Fruit fly (Drosophila melanogaster) whole organism, embryonic: Measurements from ENCODE around the gene Fpgs1.

Experiments
- Blimp-1 ChIP-seq: fragments of 200-800 bp; sonication (Bioruptor generic); optimal IDR thresholded peaks from 3 replicates; lab custom pipeline; 2018; ENCODE audit warnings: missing biosample characterization, missing genetic modification characterization, mild to moderate bottlenecking, moderate library complexity, missing genetic modification reagents
- CG10267 ChIP-seq: fragments of 200-800 bp; sonication (Bioruptor generic); optimal IDR thresholded peaks from 2 replicates; lab custom pipeline; 2018; ENCODE audit warnings: missing biosample characterization, mild to moderate bottlenecking, missing genetic modification characterization, moderate library complexity
- CG10462 ChIP-seq: fragments of 200-800 bp; sonication (Bioruptor generic); optimal IDR thresholded peaks from 2 replicates; lab custom pipeline; 2016; ENCODE audit warnings: missing biosample characterization, missing genetic modification characterization
- CG11093 ChIP-seq: fragments of 200-800 bp; sonication (Bioruptor generic); IDR thresholded peaks from 3 replicates; pipeline ENCODE4 v1.3.6; 2022; ENCODE audit warnings: missing biosample characterization, missing genetic modification characterization
- CG11247 ChIP-seq: fragments of 200-800 bp; sonication (Bioruptor generic); IDR thresholded peaks from 2 replicates; pipeline ENCODE4 v1.3.6; 2022; ENCODE audit warnings: missing biosample characterization, missing genetic modification characterization
- CG12391 ChIP-seq: fragments of 200-800 bp; sonication (Bioruptor generic); optimal IDR thresholded peaks from 3 replicates; lab custom pipeline; 2018; ENCODE audit warnings: missing biosample characterization, mild to moderate bottlenecking, missing genetic modification characterization, moderate library complexity
- CG14860 ChIP-seq: fragments of 200-800 bp; sonication (Bioruptor generic); IDR thresholded peaks from 3 replicates; pipeline ENCODE4 v1.3.6; 2022; ENCODE audit warnings: missing biosample characterization, missing genetic modification characterization; ENCODE audit not compliant: partially characterized antibody
- CG15601 ChIP-seq: fragments of 200-800 bp; sonication (Bioruptor generic); optimal IDR thresholded peaks from 3 replicates; lab custom pipeline; 2019; ENCODE audit warnings: missing biosample characterization, mild to moderate bottlenecking, missing genetic modification characterization, moderate library complexity
- CG1792 ChIP-seq: fragments of 200-800 bp; sonication (Bioruptor generic); optimal IDR thresholded peaks from 2 replicates; lab custom pipeline; 2016; ENCODE audit warnings: missing biosample characterization, missing genetic modification characterization
- CG18476 ChIP-seq: fragments of 200-800 bp; sonication (Bioruptor generic); optimal IDR thresholded peaks from 2 replicates; lab custom pipeline; 2016; ENCODE audit warnings: missing biosample characterization, mild to moderate bottlenecking, missing genetic modification characterization
- CG2678 ChIP-seq: fragments of 200-800 bp; sonication (Bioruptor generic); optimal IDR thresholded peaks from 3 replicates; lab custom pipeline; 2019; ENCODE audit warnings: missing biosample characterization, mild to moderate bottlenecking, missing genetic modification characterization, moderate library complexity
- CG31441 ChIP-seq: fragments of 200-800 bp; sonication (Bioruptor generic); IDR thresholded peaks from 2 replicates; pipeline ENCODE4 v1.3.6; 2022; ENCODE audit warnings: missing biosample characterization, missing genetic modification characterization
- CG34224 ChIP-seq: fragments of 200-800 bp; sonication (Bioruptor generic); IDR thresholded peaks from 3 replicates; pipeline ENCODE4 v1.3.6; 2022; ENCODE audit warnings: missing biosample characterization, missing genetic modification characterization; ENCODE audit not compliant: partially characterized antibody
- CG3847 ChIP-seq: fragments of 200-800 bp; sonication (Bioruptor generic); IDR thresholded peaks from 2 replicates; pipeline ENCODE4 v1.3.6; 2022; ENCODE audit warnings: missing biosample characterization, missing genetic modification characterization
- CG4424 ChIP-seq: fragments of 200-800 bp; sonication (Bioruptor generic); optimal IDR thresholded peaks from 3 replicates; lab custom pipeline; 2016; ENCODE audit warnings: missing biosample characterization, missing genetic modification characterization
- CG6254 ChIP-seq: fragments of 200-800 bp; sonication (Bioruptor generic); optimal IDR thresholded peaks from 3 replicates; lab custom pipeline; 2017; ENCODE audit warnings: mild to moderate bottlenecking, missing biosample characterization, missing genetic modification reagents, missing genetic modification characterization
- CG6689 ChIP-seq: fragments of 200-800 bp; sonication (Bioruptor generic); IDR thresholded peaks from 2 replicates; pipeline ENCODE4 v1.3.6; 2022; ENCODE audit warnings: missing biosample characterization, missing genetic modification characterization
- CG6765 ChIP-seq: fragments of 200-800 bp; sonication (Bioruptor generic); optimal IDR thresholded peaks from 3 replicates; lab custom pipeline; 2017; ENCODE audit warnings: missing biosample characterization, mild to moderate bottlenecking, missing genetic modification characterization
- CG7357 ChIP-seq: fragments of 200-800 bp; sonication (Bioruptor generic); IDR thresholded peaks from 3 replicates; pipeline ENCODE4 v1.3.6; 2022; ENCODE audit warnings: missing biosample characterization, missing genetic modification characterization
- CG7839 ChIP-seq: fragments of 200-800 bp; sonication (Bioruptor generic); optimal IDR thresholded peaks from 3 replicates; lab custom pipeline; 2018; ENCODE audit warnings: missing biosample characterization, mild to moderate bottlenecking, missing genetic modification characterization, moderate library complexity
- CG8359 ChIP-seq: fragments of 200-800 bp; sonication (Bioruptor generic); optimal IDR thresholded peaks from 2 replicates; lab custom pipeline; 2017; ENCODE audit warnings: missing biosample characterization, mild to moderate bottlenecking, missing genetic modification characterization, borderline replicate concordance
- CG9609 ChIP-seq: fragments of 200-800 bp; sonication (Bioruptor generic); optimal IDR thresholded peaks from 3 replicates; lab custom pipeline; 2016; ENCODE audit warnings: missing biosample characterization, missing genetic modification characterization
- CG9876 ChIP-seq: fragments of 200-800 bp; sonication (Bioruptor generic); optimal IDR thresholded peaks from 2 replicates; lab custom pipeline; 2016; ENCODE audit warnings: missing biosample characterization, missing genetic modification characterization
- Dp ChIP-seq: fragments of 200-800 bp; sonication (Bioruptor generic); optimal IDR thresholded peaks from 2 replicates; lab custom pipeline; 2018; ENCODE audit warnings: missing biosample characterization, mild to moderate bottlenecking, missing genetic modification characterization, moderate library complexity
- Elba2 ChIP-seq: fragments of 200-800 bp; sonication (Bioruptor generic); optimal IDR thresholded peaks from 3 replicates; lab custom pipeline; 2016; ENCODE audit warnings: missing biosample characterization, missing genetic modification characterization
- GATAe ChIP-seq: fragments of 200-800 bp; sonication (Bioruptor generic); conservative IDR thresholded peaks from 2 replicates; pipeline ENCODE4 v1.3.6; 2022; ENCODE audit warnings: missing biosample characterization, missing genetic modification characterization
- Max ChIP-seq: fragments of 200-800 bp; sonication (Bioruptor generic); optimal IDR thresholded peaks from 2 replicates; lab custom pipeline; 2016; ENCODE audit warnings: missing biosample characterization, mild to moderate bottlenecking, missing genetic modification characterization
- Scr ChIP-seq: fragments of 200-800 bp; sonication (Bioruptor generic); IDR thresholded peaks from 2 replicates; pipeline ENCODE4 v1.3.6; 2022; ENCODE audit warnings: missing biosample characterization, missing genetic modification characterization; ENCODE audit not compliant: partially characterized antibody
- Ssrp ChIP-seq: fragments of 200-800 bp; sonication (Bioruptor generic); optimal IDR thresholded peaks from 2 replicates; lab custom pipeline; 2018; ENCODE audit warnings: missing biosample characterization, mild to moderate bottlenecking, missing genetic modification characterization, moderate library complexity
- TFAM ChIP-seq: fragments of 200-800 bp; sonication (Bioruptor generic); optimal IDR thresholded peaks from 2 replicates; lab custom pipeline; 2017; ENCODE audit warnings: missing biosample characterization, missing genetic modification characterization, inconsistent platforms
- bcd ChIP-seq: fragments of 200-800 bp; sonication (Bioruptor generic); optimal IDR thresholded peaks from 2 replicates; lab custom pipeline; 2017; ENCODE audit warnings: missing biosample characterization, mild to moderate bottlenecking, missing genetic modification characterization
- btn ChIP-seq: fragments of 200-800 bp; sonication (Bioruptor generic); optimal IDR thresholded peaks from 2 replicates; lab custom pipeline; 2016; ENCODE audit warnings: missing biosample characterization, missing genetic modification characterization
- cato ChIP-seq: fragments of 200-800 bp; sonication (Bioruptor generic); optimal IDR thresholded peaks from 2 replicates; lab custom pipeline; 2016; ENCODE audit warnings: missing biosample characterization, missing genetic modification characterization, borderline replicate concordance
- caup ChIP-seq: fragments of 200-800 bp; sonication (Bioruptor generic); optimal IDR thresholded peaks from 3 replicates; lab custom pipeline; 2017; ENCODE audit warnings: missing biosample characterization, mild to moderate bottlenecking, missing genetic modification characterization, moderate library complexity; ENCODE audit not compliant: severe bottlenecking
- crp ChIP-seq, 2 experiments: fragments of 200-800 bp; sonication (Bioruptor generic); optimal IDR thresholded peaks; 2 replicates in 1 of 2; 3 replicates in 1 of 2; lab custom pipeline; 2017; ENCODE audit warnings: missing biosample characterization in 2 of 2, missing genetic modification characterization in 2 of 2, mild to moderate bottlenecking in 1 of 2, moderate library complexity in 1 of 2
- dati ChIP-seq: fragments of 200-800 bp; sonication (Bioruptor generic); IDR thresholded peaks from 2 replicates; pipeline ENCODE4 v1.3.6; 2022; ENCODE audit warnings: missing biosample characterization, missing genetic modification characterization
- dysf ChIP-seq: fragments of 200-800 bp; sonication (Bioruptor generic); IDR thresholded peaks from 3 replicates; pipeline ENCODE4 v1.3.6; 2022; ENCODE audit warnings: missing biosample characterization, missing genetic modification characterization
- esg ChIP-seq: fragments of 200-800 bp; sonication (Bioruptor generic); conservative IDR thresholded peaks from 2 replicates; pipeline ENCODE4 v1.3.6; 2022; ENCODE audit warnings: missing biosample characterization, missing genetic modification characterization
- ewg ChIP-seq: fragments of 200-800 bp; sonication (Bioruptor generic); optimal IDR thresholded peaks from 3 replicates; lab custom pipeline; 2017; ENCODE audit warnings: mild to moderate bottlenecking, missing biosample characterization, missing genetic modification reagents, missing genetic modification characterization
- jigr1 ChIP-seq: fragments of 200-800 bp; sonication (Bioruptor generic); IDR thresholded peaks from 3 replicates; pipeline ENCODE4 v1.3.6; 2022; ENCODE audit warnings: missing biosample characterization, missing genetic modification characterization
- lov ChIP-seq, 2 experiments: fragments of 200-800 bp in 1 of 2; fragments of >200 bp in 1 of 2; sonication (Bioruptor generic) in 1 of 2; IDR thresholded peaks in 1 of 2; optimal IDR thresholded peaks in 1 of 2; 2 replicates in 1 of 2; 3 replicates in 1 of 2; pipeline versions ENCODE4 v1.3.6 to Lab custom; 2017 to 2022; ENCODE audit warnings: missing biosample characterization in 1 of 2, missing genetic modification characterization in 1 of 2
- maf-S ChIP-seq: fragments of 200-800 bp; sonication (Bioruptor generic); optimal IDR thresholded peaks from 2 replicates; lab custom pipeline; 2016; ENCODE audit warnings: missing biosample characterization, missing genetic modification characterization
- nerfin-2 ChIP-seq: fragments of 200-800 bp; sonication (Bioruptor generic); IDR thresholded peaks from 2 replicates; pipeline ENCODE4 v1.3.6; 2022; ENCODE audit warnings: missing biosample characterization, missing genetic modification characterization; ENCODE audit not compliant: partially characterized antibody
- odd ChIP-seq: fragments of 200-800 bp; sonication (Bioruptor generic); optimal IDR thresholded peaks from 2 replicates; lab custom pipeline; 2017; ENCODE audit warnings: missing biosample characterization, mild to moderate bottlenecking, missing genetic modification characterization
- p53 ChIP-seq: fragments of 200-800 bp; sonication (Bioruptor generic); optimal IDR thresholded peaks from 2 replicates; lab custom pipeline; 2016; ENCODE audit warnings: missing biosample characterization, missing genetic modification characterization
- sc ChIP-seq, 3 experiments: fragments of >200 bp in 2 of 3; fragments of 200-800 bp in 1 of 3; sonication (Bioruptor generic) in 1 of 3; optimal IDR thresholded peaks; 2 replicates in 2 of 3; 3 replicates in 1 of 3; lab custom pipeline; 2017; ENCODE audit warnings: mild to moderate bottlenecking in 1 of 3, missing biosample characterization in 1 of 3, missing genetic modification characterization in 1 of 3, missing genetic modification reagents in 1 of 3
- sqz ChIP-seq: fragments of 200-800 bp; sonication (Bioruptor generic); optimal IDR thresholded peaks from 3 replicates; lab custom pipeline; 2018; ENCODE audit warnings: missing biosample characterization, mild to moderate bottlenecking, missing genetic modification characterization
- toy ChIP-seq: fragments of 200-800 bp; sonication (Bioruptor generic); IDR thresholded peaks from 2 replicates; pipeline ENCODE4 v1.3.6; 2022; ENCODE audit warnings: missing biosample characterization, missing genetic modification characterization

Gene Fpgs1

dm6 chrX:12574666-12575202, 36.9 kb upstream of the Fpgs1 start (continued):
- no peak for TF ChIP-seq bcd (GFP tag; lab: Kevin White, UChicago)
- TF ChIP-seq maf-S (GFP tag; lab: Kevin White, UChicago), result no peak
- no peak for TF ChIP-seq CG9876 (GFP tag; lab: Kevin White, UChicago)
- TF ChIP-seq Elba2, result no peak
- TF ChIP-seq btn (GFP tag; lab: Kevin White, UChicago), result no peak
- TF ChIP-seq ewg, result peak; percentile 88
- TF ChIP-seq caup (GFP tag; lab: Kevin White, UChicago), result no peak
- no peak for TF ChIP-seq p53 (GFP tag; lab: Kevin White, UChicago)
- no peak for TF ChIP-seq CG6765
- no peak for TF ChIP-seq Dp (GFP tag; lab: Kevin White, UChicago)
- TF ChIP-seq esg (GFP tag; lab: Robert Waterston, UW), result no peak
- no peak; the same call in 1 of the 2 replicates for TF ChIP-seq CG31441 (GFP tag; lab: Robert Waterston, UW)
- TF ChIP-seq CG6254 (GFP tag; lab: Kevin White, UChicago), result no peak
- no peak for TF ChIP-seq CG2678 (tag; lab: Kevin White, UChicago)
- TF ChIP-seq CG18476 (GFP tag; lab: Kevin White, UChicago), result no peak
- TF ChIP-seq CG7839 (tag; lab: Kevin White, UChicago), result peak; percentile 4
- no peak for TF ChIP-seq Max
- no peak for TF ChIP-seq CG8359
- no peak for TF ChIP-seq CG3847 (GFP tag; lab: Robert Waterston, UW)
- no peak for TF ChIP-seq CG11247 (GFP tag; lab: Robert Waterston, UW)
- no peak for TF ChIP-seq CG1792
- TF ChIP-seq CG6689, result 0 out of 2 replicates have a peak, but pooled peaks have one; percentile 6
- no peak for TF ChIP-seq dysf
- no peak for TF ChIP-seq GATAe (GFP tag; lab: Robert Waterston, UW)
- TF ChIP-seq crp (GFP tag; optimal IDR thresholded peaks at IDR 0.05; lab: Kevin White, UChicago), result peak in 1 of 2 experiments; percentile 70
- no peak for TF ChIP-seq sc (optimal IDR thresholded peaks at IDR 0.05; lab: Kevin White, UChicago)
- no peak for TF ChIP-seq sc (GFP tag; optimal IDR thresholded peaks at IDR 0.05; lab: Kevin White, UChicago)
- no peak for TF ChIP-seq CG12391
- no peak for TF ChIP-seq lov (optimal IDR thresholded peaks at IDR 0.05; lab: Kevin White, UChicago)
- TF ChIP-seq lov (GFP tag; IDR thresholded peaks at IDR 0.05; lab: Robert Waterston, UW), result no peak
- no peak for TF ChIP-seq Blimp-1
- no peak for TF ChIP-seq CG10462 (GFP tag; lab: Kevin White, UChicago)
- TF ChIP-seq nerfin-2 (GFP tag; lab: Robert Waterston, UW), result no peak
- no peak for TF ChIP-seq cato (GFP tag; lab: Kevin White, UChicago)
- no peak for TF ChIP-seq jigr1
- TF ChIP-seq CG4424, result no peak
- no peak for TF ChIP-seq TFAM
- TF ChIP-seq Scr (GFP tag; lab: Robert Waterston, UW), result no peak
- no peak for TF ChIP-seq toy (GFP tag; lab: Robert Waterston, UW)
- TF ChIP-seq CG34224 (GFP tag; lab: Robert Waterston, UW), result no peak; the same call in 2 of the 3 replicates
- TF ChIP-seq CG15601 (tag; lab: Kevin White, UChicago), result no peak
- TF ChIP-seq odd (GFP tag; lab: Kevin White, UChicago), result no peak
- TF ChIP-seq dati (GFP tag; lab: Robert Waterston, UW), result no peak
- no peak for TF ChIP-seq Ssrp
- no peak for TF ChIP-seq CG11093
- TF ChIP-seq CG9609 (GFP tag; lab: Kevin White, UChicago), result no peak
- TF ChIP-seq CG14860 (GFP tag; lab: Robert Waterston, UW), result no peak
- TF ChIP-seq CG10267 (tag; lab: Kevin White, UChicago), result no peak
- peak; percentile 92 for TF ChIP-seq sqz (GFP tag; lab: Kevin White, UChicago)
- no peak for TF ChIP-seq CG7357 (GFP tag; lab: Robert Waterston, UW)
